Worm (Caenorhabditis elegans) whole organism, young adult: Measurements from ENCODE around the gene B0001.8.

Experiments
- B0019.2 ChIP-seq: fragments of 200-800 bp; sonication (Bioruptor generic); conservative IDR thresholded peaks from 2 replicates; pipeline ENCODE4 v1.3.6; 2022; ENCODE audit warnings: missing genetic modification reagents, missing genetic modification characterization, missing compliant biosample characterization
- F10E7.11 ChIP-seq: sonication (generic microtip); optimal IDR thresholded peaks from 2 replicates; lab custom pipeline; 2017; ENCODE audit warnings: mild to moderate bottlenecking, missing genetic modification characterization, moderate library complexity, missing compliant biosample characterization
- F23B12.7 ChIP-seq: sonication (generic microtip); optimal IDR thresholded peaks from 2 replicates; lab custom pipeline; 2017; ENCODE audit warnings: missing genetic modification characterization, mild to moderate bottlenecking, missing compliant biosample characterization, antibody characterized with exemption, moderate library complexity; ENCODE audit not compliant: insufficient read depth
- Y56A3A.18 ChIP-seq: fragments of 200-800 bp; sonication (Bioruptor generic); IDR thresholded peaks from 2 replicates; pipeline ENCODE4 v1.3.6; 2022; ENCODE audit warnings: missing genetic modification reagents, missing genetic modification characterization, missing compliant biosample characterization
- Y95B8A.8 ChIP-seq: fragments of 200-800 bp; sonication (Bioruptor generic); IDR thresholded peaks from 2 replicates; pipeline ENCODE4 v1.3.6; 2022; ENCODE audit warnings: missing genetic modification reagents, missing genetic modification characterization, missing compliant biosample characterization
- ama-1 ChIP-seq, 3 experiments: fragments of 150-350 bp in 1 of 3; sonication (generic microtip) in 2 of 3; optimal IDR thresholded peaks; 2 replicates each; lab custom pipeline; 2014 to 2018; ENCODE audit warnings: missing biosample characterization in 2 of 3, missing genetic modification characterization in 2 of 3, missing genetic modification reagents in 2 of 3
- attf-6 ChIP-seq: fragments of 200-800 bp; sonication (Bioruptor generic); IDR thresholded peaks from 2 replicates; pipeline ENCODE4 v1.3.6; 2022; ENCODE audit warnings: missing genetic modification reagents, missing genetic modification characterization, missing compliant biosample characterization
- bed-1 ChIP-seq: fragments of 200-800 bp; sonication (Bioruptor generic); IDR thresholded peaks from 2 replicates; pipeline ENCODE4 v1.3.6; 2022; ENCODE audit warnings: missing genetic modification reagents, missing genetic modification characterization, missing compliant biosample characterization
- bed-2 ChIP-seq: fragments of 200-800 bp; sonication (Bioruptor generic); IDR thresholded peaks from 2 replicates; pipeline ENCODE4 v1.3.6; 2022; ENCODE audit warnings: missing genetic modification reagents, missing genetic modification characterization, missing compliant biosample characterization
- ets-4 ChIP-seq: fragments of 200-800 bp; sonication (Bioruptor generic); optimal IDR thresholded peaks from 2 replicates; lab custom pipeline; 2018; ENCODE audit warnings: mild to moderate bottlenecking, missing genetic modification characterization, missing compliant biosample characterization
- let-607 ChIP-seq, 2 experiments: fragments of 200-800 bp in 1 of 2; sonication (Bioruptor generic) in 1 of 2; sonication (generic microtip) in 1 of 2; optimal IDR thresholded peaks; 2 replicates each; lab custom pipeline; 2016 to 2018; ENCODE audit warnings: mild to moderate bottlenecking in 2 of 2, missing compliant biosample characterization in 2 of 2, missing genetic modification characterization in 2 of 2, moderate library complexity in 2 of 2, missing genotype in 1 of 2
- lin-26 ChIP-seq: fragments of 200-800 bp; sonication (Bioruptor generic); IDR thresholded peaks from 2 replicates; pipeline ENCODE4 v1.3.6; 2022; ENCODE audit warnings: missing genetic modification reagents, missing genetic modification characterization, missing compliant biosample characterization
- madf-3 ChIP-seq: fragments of 200-800 bp; sonication (Bioruptor generic); IDR thresholded peaks from 2 replicates; pipeline ENCODE4 v1.3.6; 2022; ENCODE audit warnings: missing genetic modification reagents, missing genetic modification characterization, missing compliant biosample characterization
- pha-4 ChIP-seq: fragments of 150-350 bp; sonication (generic microtip); optimal IDR thresholded peaks from 2 replicates; lab custom pipeline; 2014; ENCODE audit warnings: missing biosample characterization, missing genetic modification reagents, missing genetic modification characterization

ce11 chrIV:12122874-12123664, 17.8 kb downstream of the B0001.8 start, which contains the start of gene aly-3:
- TF ChIP-seq bed-2 (no peak), let-607 (tag; optimal IDR thresholded peaks at IDR 0.05; lab: Kevin White, UChicago) (no peak), ets-4 (GFP tag; lab: Kevin White, UChicago) (no peak), bed-1 (no peak), Y95B8A.8 (no peak), lin-26 (GFP tag; lab: Robert Waterston, UW) (no peak), ama-1 (optimal IDR thresholded peaks at IDR 0.05; lab: Kevin White, UChicago) (no peak), ama-1 (GFP tag; optimal IDR thresholded peaks at IDR 0.05; lab: Kevin White, UChicago) (peak in 1 of 2 experiments; percentile 15), F10E7.11 (no peak), attf-6 (GFP tag; lab: Robert Waterston, UW) (no peak), pha-4 (tag; lab: Kevin White, UChicago) (no peak), madf-3 (GFP tag; lab: Robert Waterston, UW) (peak; percentile 89), B0019.2 (GFP tag; lab: Robert Waterston, UW) (no peak), Y56A3A.18 (GFP tag; lab: Robert Waterston, UW) (no peak), F23B12.7 (no peak)
